Worm (Caenorhabditis elegans) whole organism, young adult: Measurements from ENCODE around the gene Y77E11A.8.

Source experiments
- F22D6.2 ChIP-seq: sonication (generic microtip); optimal IDR thresholded peaks from 2 replicates; lab custom pipeline; 2016; ENCODE audit warnings: mild to moderate bottlenecking, missing genetic modification characterization, missing compliant biosample characterization
- F49E8.2 ChIP-seq: sonication (generic microtip); optimal IDR thresholded peaks from 3 replicates; lab custom pipeline; 2017; ENCODE audit warnings: missing genetic modification characterization, mild to moderate bottlenecking, missing compliant biosample characterization, antibody characterized with exemption, moderate library complexity; ENCODE audit not compliant: insufficient read depth
- dpff-1 ChIP-seq: sonication (generic microtip); optimal IDR thresholded peaks from 2 replicates; lab custom pipeline; 2017; ENCODE audit warnings: mild to moderate bottlenecking, missing genetic modification characterization, missing compliant biosample characterization
- ets-4 ChIP-seq: fragments of 200-800 bp; sonication (Bioruptor generic); optimal IDR thresholded peaks from 2 replicates; lab custom pipeline; 2018; ENCODE audit warnings: mild to moderate bottlenecking, missing genetic modification characterization, missing compliant biosample characterization
- snpc-1.3 ChIP-seq: sonication (generic microtip); optimal IDR thresholded peaks from 2 replicates; lab custom pipeline; 2017; ENCODE audit warnings: missing genetic modification characterization, mild to moderate bottlenecking, missing compliant biosample characterization, antibody characterized with exemption, moderate library complexity, missing genotype, missing genetic modification reagents; ENCODE audit not compliant: insufficient read depth
- ztf-28 ChIP-seq: fragments of 200-800 bp; sonication (Bioruptor generic); IDR thresholded peaks from 2 replicates; pipeline ENCODE4 v1.3.6; 2022; ENCODE audit warnings: missing genetic modification reagents, missing genetic modification characterization, missing compliant biosample characterization

DNA sequence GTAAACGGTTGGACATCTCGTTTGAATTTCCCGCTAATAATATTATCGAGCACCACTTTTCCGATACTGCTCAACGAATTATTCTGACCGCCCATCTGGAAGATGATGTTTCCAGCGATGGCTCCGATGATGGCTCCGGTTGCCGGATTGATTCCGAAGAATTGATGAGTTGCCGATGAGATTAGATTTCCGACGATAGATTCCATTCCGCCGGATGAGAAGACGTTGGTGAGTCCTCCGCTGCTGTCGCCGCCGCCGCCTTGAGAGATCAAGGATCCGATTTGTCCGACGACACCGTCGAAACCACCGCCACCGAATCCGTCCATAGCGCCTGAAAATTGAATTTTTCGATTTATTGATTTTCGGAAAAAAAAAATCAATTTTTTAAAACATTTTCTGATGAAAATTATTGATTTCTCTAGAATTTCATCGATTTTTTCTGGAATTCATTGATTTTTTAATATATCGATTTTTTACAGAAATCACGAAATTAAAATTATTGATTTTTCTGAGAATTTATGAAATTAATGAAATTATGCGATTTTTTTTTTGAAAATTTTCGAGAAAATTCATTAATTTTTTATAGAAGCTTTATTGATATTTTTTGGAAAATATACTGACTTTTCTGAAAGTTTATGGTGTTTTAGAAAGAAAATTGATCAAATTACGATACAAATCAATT, 19.3 kb upstream of the Y77E11A.8 start:
- no peak for TF ChIP-seq snpc-1.3 (tag; lab: Kevin White, UChicago)
- TF ChIP-seq ets-4 (GFP tag; lab: Kevin White, UChicago), result no peak
- TF ChIP-seq ztf-28 (GFP tag; lab: Robert Waterston, UW), result no peak
- no peak for TF ChIP-seq F22D6.2 (tag; lab: Kevin White, UChicago)
- no peak for TF ChIP-seq dpff-1 (tag; lab: Kevin White, UChicago)
- no peak for TF ChIP-seq F49E8.2 (tag; lab: Kevin White, UChicago)
